ENCODE assay signal across 4 fruit fly cellular contexts in genomic region chr2L:8619583-8620232, dm6.
TF ChIP-seq lines count a peak whose summit lies in the region.

No protein-coding gene starts in this region.

- TF ChIP-seq CTCF in whole organism, embryonic (GFP tag; optimal IDR thresholded peaks at IDR 0.05; lab: Kevin White, UChicago): no peak

TF ChIP-seq in whole organism, adult, 20 proteins besides CTCF, POLR2A, EP300 and RAD21:
- TF ChIP-seq tj (GFP tag; optimal IDR thresholded peaks at IDR 0.05; lab: Kevin White, UChicago): peak; percentile 4
- TF ChIP-seq cnc (optimal IDR thresholded peaks at IDR 0.05; lab: Kevin White, UChicago): no peak
- TF ChIP-seq kay (GFP tag; lab: Kevin White, UChicago; ENCODE audit: borderline replicate concordance): peak; percentile 74
- peak; percentile 62 for TF ChIP-seq CG7045 (GFP tag; optimal IDR thresholded peaks at IDR 0.05; lab: Kevin White, UChicago)
- no peak for TF ChIP-seq bab1 (GFP tag; optimal IDR thresholded peaks at IDR 0.05; lab: Kevin White, UChicago)
- no peak for TF ChIP-seq CG12768 (GFP tag; optimal IDR thresholded peaks at IDR 0.05; lab: Kevin White, UChicago)
- TF ChIP-seq CG33017 (tag; optimal IDR thresholded peaks at IDR 0.05; lab: Kevin White, UChicago): peak; percentile 11
- TF ChIP-seq ovo (GFP tag; optimal IDR thresholded peaks at IDR 0.05; lab: Kevin White, UChicago): no peak
- TF ChIP-seq pad (GFP tag; optimal IDR thresholded peaks at IDR 0.05; lab: Kevin White, UChicago): no peak
- peak; percentile 19 for TF ChIP-seq CG11617 (GFP tag; optimal IDR thresholded peaks at IDR 0.05; lab: Kevin White, UChicago)
- no peak for TF ChIP-seq Clk (GFP tag; optimal IDR thresholded peaks at IDR 0.05; lab: Kevin White, UChicago)

TF ChIP-seq in whole organism, embryonic, 481 proteins besides CTCF, POLR2A, EP300 and RAD21 (continues in another document):
- TF ChIP-seq CG15011 (GFP tag; optimal IDR thresholded peaks at IDR 0.05; lab: Kevin White, UChicago) (no peak), CG7271 (tag; optimal IDR thresholded peaks at IDR 0.05; lab: Kevin White, UChicago) (no peak), CG15479 (GFP tag; optimal IDR thresholded peaks at IDR 0.05; lab: Kevin White, UChicago) (no peak), CG34224 (GFP tag; IDR thresholded peaks at IDR 0.05; lab: Robert Waterston, UW; ENCODE audit: partially characterized antibody) (peak; percentile 25; the same call in 1 of the 3 replicates), nerfin-2 (GFP tag; IDR thresholded peaks at IDR 0.05; lab: Robert Waterston, UW; ENCODE audit: partially characterized antibody) (no peak), CG1233 (GFP tag; optimal IDR thresholded peaks at IDR 0.05; lab: Kevin White, UChicago) (no peak), CG32532 (GFP tag; IDR thresholded peaks at IDR 0.05; lab: Robert Waterston, UW) (no peak), CG9215 (GFP tag; IDR thresholded peaks at IDR 0.05; lab: Robert Waterston, UW) (no peak), CG4282 (GFP tag; optimal IDR thresholded peaks at IDR 0.05; lab: Kevin White, UChicago) (no peak), CG4730 (GFP tag; IDR thresholded peaks at IDR 0.05; lab: Robert Waterston, UW) (no peak), Bdp1 (GFP tag; optimal IDR thresholded peaks at IDR 0.05; lab: Kevin White, UChicago) (peak; percentile 96), CG33557 (GFP tag; optimal IDR thresholded peaks at IDR 0.05; lab: Kevin White, UChicago) (no peak), CG2120 (GFP tag; optimal IDR thresholded peaks at IDR 0.05; lab: Kevin White, UChicago) (peak; percentile 2), jumu (GFP tag; optimal IDR thresholded peaks at IDR 0.05; lab: Kevin White, UChicago) (no peak), CG16863 (GFP tag; optimal IDR thresholded peaks at IDR 0.05; lab: Kevin White, UChicago) (no peak), Opbp (GFP tag; IDR thresholded peaks at IDR 0.05; lab: Robert Waterston, UW; ENCODE audit: partially characterized antibody) (peak; percentile 47; the same call in 2 of the 3 replicates), Tbp (GFP tag; optimal IDR thresholded peaks at IDR 0.05; lab: Kevin White, UChicago) (no peak), sob (GFP tag; IDR thresholded peaks at IDR 0.05; lab: Robert Waterston, UW) (peak; percentile 49; the same call in 1 of the 2 replicates), phol (tag; optimal IDR thresholded peaks at IDR 0.05; lab: Kevin White, UChicago) (no peak), tgo (GFP tag; IDR thresholded peaks at IDR 0.05; lab: Robert Waterston, UW) (peak; percentile 21; the same call in 1 of the 3 replicates), CG10147 (GFP tag; optimal IDR thresholded peaks at IDR 0.05; lab: Kevin White, UChicago) (no peak), scrt (GFP tag; optimal IDR thresholded peaks at IDR 0.05; lab: Kevin White, UChicago) (no peak), Dref (GFP tag; IDR thresholded peaks at IDR 0.05; lab: Robert Waterston, UW) (no peak), lola (GFP tag; optimal IDR thresholded peaks at IDR 0.05; lab: Kevin White, UChicago) (no peak), CG16813 (GFP tag; IDR thresholded peaks at IDR 0.05; lab: Robert Waterston, UW; ENCODE audit: partially characterized antibody) (peak; percentile 48; the same call in 1 of the 3 replicates), Mrtf (GFP tag; IDR thresholded peaks at IDR 0.05; lab: Robert Waterston, UW) (no peak)

TF ChIP-seq in whole organism, prepupa, 60 proteins besides CTCF, POLR2A, EP300 and RAD21:
- TF ChIP-seq eg (GFP tag; IDR thresholded peaks at IDR 0.05; lab: Robert Waterston, UW) (0 out of 3 replicates have a peak, but pooled peaks have one; percentile 6), svp (GFP tag; lab: Kevin White, UChicago) (peak; percentile 72), dac (GFP tag; optimal IDR thresholded peaks at IDR 0.05; lab: Kevin White, UChicago) (no peak), CG6163 (GFP tag; IDR thresholded peaks at IDR 0.05; lab: Robert Waterston, UW) (peak; percentile 42; the same call in 1 of the 3 replicates), Sox15 (GFP tag; optimal IDR thresholded peaks at IDR 0.05; lab: Kevin White, UChicago) (no peak), CG10631 (GFP tag; optimal IDR thresholded peaks at IDR 0.05; lab: Kevin White, UChicago) (no peak), CG6808 (GFP tag; optimal IDR thresholded peaks at IDR 0.05; lab: Kevin White, UChicago) (no peak), cyc (GFP tag; optimal IDR thresholded peaks at IDR 0.05; lab: Kevin White, UChicago) (no peak), ss (GFP tag; optimal IDR thresholded peaks at IDR 0.05; lab: Kevin White, UChicago) (peak in 1 of 2 experiments; percentile 23), CG32006 (GFP tag; optimal IDR thresholded peaks at IDR 0.05; lab: Kevin White, UChicago) (no peak), CG16779 (tag; optimal IDR thresholded peaks at IDR 0.05; lab: Kevin White, UChicago) (peak; percentile 21), Eip78C (GFP tag; lab: Kevin White, UChicago) (peak; percentile 67), CG11902 (GFP tag; optimal IDR thresholded peaks at IDR 0.05; lab: Kevin White, UChicago) (no peak), Hr39 (GFP tag; optimal IDR thresholded peaks at IDR 0.05; lab: Kevin White, UChicago) (no peak), CG10669 (GFP tag; optimal IDR thresholded peaks at IDR 0.05; lab: Kevin White, UChicago) (no peak), Met (GFP tag; optimal IDR thresholded peaks at IDR 0.05; lab: Kevin White, UChicago) (peak; percentile 11), Ets96B (tag; optimal IDR thresholded peaks at IDR 0.05; lab: Kevin White, UChicago) (no peak), CG6854 (GFP tag; optimal IDR thresholded peaks at IDR 0.05; lab: Kevin White, UChicago) (no peak)

TF ChIP-seq in whole organism, pupa, 21 proteins besides CTCF, POLR2A, EP300 and RAD21:
- peak; percentile 55; the same call in 2 of the 3 replicates for TF ChIP-seq CG4496 (GFP tag; IDR thresholded peaks at IDR 0.05; lab: Robert Waterston, UW)
- no peak for TF ChIP-seq CG8301 (tag; optimal IDR thresholded peaks at IDR 0.05; lab: Kevin White, UChicago)
